Worm (Caenorhabditis elegans) whole organism, L1 larva: ENCODE results near the gene C29F7.2.

Experiments
- C16A3.4 ChIP-seq: fragments of 150-350 bp; optimal IDR thresholded peaks from 2 replicates; lab custom pipeline; 2014; ENCODE audit warnings: missing biosample characterization, missing genetic modification characterization
- ceh-8 ChIP-seq: fragments of 200-800 bp; sonication (Bioruptor generic); optimal IDR thresholded peaks from 2 replicates; lab custom pipeline; 2018; ENCODE audit warnings: mild to moderate bottlenecking, missing genetic modification characterization, moderate library complexity, missing compliant biosample characterization
- ceh-82 ChIP-seq, 3 experiments: fragments of 150-350 bp in 1 of 3; sonication (generic microtip) in 2 of 3; optimal IDR thresholded peaks; 2 replicates each; lab custom pipeline; 2014 to 2017; ENCODE audit warnings: missing biosample characterization in 3 of 3, missing genetic modification characterization in 3 of 3
- ceh-88 ChIP-seq: fragments of 200-800 bp; sonication (Bioruptor generic); IDR thresholded peaks from 2 replicates; pipeline ENCODE4 v1.3.6; 2022; ENCODE audit warnings: missing genetic modification characterization, missing compliant biosample characterization
- ceh-90 ChIP-seq: sonication (generic microtip); optimal IDR thresholded peaks from 2 replicates; lab custom pipeline; 2016; ENCODE audit warnings: missing genetic modification characterization, missing compliant biosample characterization
- dpl-1 ChIP-seq, 3 experiments: fragments of 150-350 bp in 2 of 3; sonication (generic microtip) in 1 of 3; optimal IDR thresholded peaks; 2 replicates each; lab custom pipeline; 2014 to 2017; ENCODE audit warnings: missing biosample characterization in 3 of 3, missing genetic modification characterization in 3 of 3, missing genetic modification reagents in 3 of 3
- dsc-1 ChIP-seq: sonication (generic microtip); optimal IDR thresholded peaks from 2 replicates; lab custom pipeline; 2016; ENCODE audit warnings: mild to moderate bottlenecking, missing genetic modification characterization, missing compliant biosample characterization
- efl-1 ChIP-seq, 4 experiments: fragments of 150-350 bp; optimal IDR thresholded peaks in 3 of 4; peaks in 1 of 4; 1 replicate in 1 of 4; 2 replicates in 3 of 4; lab custom pipeline; 2014; ENCODE audit warnings: missing biosample characterization in 2 of 4, missing genetic modification characterization in 2 of 4, missing genetic modification reagents in 2 of 4
- egl-13 ChIP-seq: sonication (generic microtip); optimal IDR thresholded peaks from 2 replicates; lab custom pipeline; 2016; ENCODE audit warnings: missing genotype, missing genetic modification reagents, missing genetic modification characterization, missing compliant biosample characterization
- elt-2 ChIP-seq: sonication (generic microtip); optimal IDR thresholded peaks from 2 replicates; lab custom pipeline; 2016; ENCODE audit warnings: missing genetic modification characterization, mild to moderate bottlenecking, inconsistent platforms, missing compliant biosample characterization, missing genetic modification reagents
- elt-3 ChIP-seq, 6 experiments: fragments of 150-350 bp in 1 of 6; sonication (generic microtip); optimal IDR thresholded peaks; 2 replicates each; lab custom pipeline; 2017 to 2018; ENCODE audit warnings: missing biosample characterization in 6 of 6, missing genetic modification characterization in 6 of 6, inconsistent platforms in 1 of 6
- ets-5 ChIP-seq: fragments of 200-800 bp; sonication (Bioruptor generic); IDR thresholded peaks from 2 replicates; pipeline ENCODE4 v1.3.6; 2022; ENCODE audit warnings: missing genetic modification characterization, missing compliant biosample characterization
- fkh-10 ChIP-seq: sonication (generic microtip); optimal IDR thresholded peaks from 2 replicates; lab custom pipeline; 2017; ENCODE audit warnings: missing biosample characterization, missing genetic modification reagents, missing genetic modification characterization
- fkh-8 ChIP-seq: sonication (generic microtip); optimal IDR thresholded peaks from 2 replicates; lab custom pipeline; 2016; ENCODE audit warnings: mild to moderate bottlenecking, missing genetic modification characterization, missing compliant biosample characterization
- fos-1 ChIP-seq: fragments of 150-350 bp; optimal IDR thresholded peaks from 2 replicates; lab custom pipeline; 2014; ENCODE audit warnings: missing biosample characterization, missing genetic modification characterization
- grh-1 ChIP-seq: fragments of 200-800 bp; sonication (Bioruptor generic); IDR thresholded peaks from 2 replicates; pipeline ENCODE4 v1.3.6; 2022; ENCODE audit warnings: missing genetic modification reagents, missing genetic modification characterization, missing compliant biosample characterization
- irx-1 ChIP-seq: sonication (generic microtip); optimal IDR thresholded peaks from 2 replicates; lab custom pipeline; 2016; ENCODE audit warnings: missing genetic modification characterization, missing compliant biosample characterization
- jun-1 ChIP-seq: fragments of 150-350 bp; optimal IDR thresholded peaks from 2 replicates; lab custom pipeline; 2014; ENCODE audit warnings: missing biosample characterization, missing genetic modification reagents, missing genetic modification characterization
- lin-13 ChIP-seq: fragments of 150-350 bp; optimal IDR thresholded peaks from 2 replicates; lab custom pipeline; 2014; ENCODE audit warnings: missing biosample characterization, missing genetic modification reagents, missing genetic modification characterization
- lin-14 ChIP-seq: fragments of 200-800 bp; sonication (Bioruptor generic); optimal IDR thresholded peaks from 2 replicates; lab custom pipeline; 2018; ENCODE audit warnings: mild to moderate bottlenecking, missing genetic modification characterization, moderate library complexity, missing compliant biosample characterization
- lin-15B ChIP-seq: fragments of 150-350 bp; sonication (generic microtip); optimal IDR thresholded peaks from 3 replicates; lab custom pipeline; 2014; ENCODE audit warnings: missing biosample characterization, missing genetic modification characterization
- lin-35 ChIP-seq, 2 experiments: fragments of 150-350 bp; optimal IDR thresholded peaks; 2 replicates each; lab custom pipeline; 2014; ENCODE audit warnings: missing biosample characterization in 2 of 2, missing genetic modification characterization in 2 of 2, missing genetic modification reagents in 2 of 2
- lir-3 ChIP-seq: sonication (generic microtip); optimal IDR thresholded peaks from 2 replicates; lab custom pipeline; 2016; ENCODE audit warnings: mild to moderate bottlenecking, missing genetic modification characterization, moderate library complexity, missing compliant biosample characterization; ENCODE audit not compliant: poor library complexity
- lsy-2 ChIP-seq, 2 experiments: fragments of 150-350 bp; optimal IDR thresholded peaks; 2 replicates each; lab custom pipeline; 2014; ENCODE audit warnings: missing biosample characterization in 2 of 2, missing genetic modification characterization in 2 of 2
- mdl-1 ChIP-seq, 2 experiments: fragments of 150-350 bp; optimal IDR thresholded peaks; 2 replicates each; lab custom pipeline; 2014 to 2017; ENCODE audit warnings: missing biosample characterization in 2 of 2, missing genetic modification characterization in 2 of 2, inconsistent platforms in 1 of 2
- mep-1 ChIP-seq: fragments of 150-350 bp; optimal IDR thresholded peaks from 2 replicates; lab custom pipeline; 2014; ENCODE audit warnings: missing biosample characterization, missing genetic modification characterization
- nhr-19 ChIP-seq: fragments of 200-800 bp; sonication (Bioruptor generic); conservative IDR thresholded peaks from 2 replicates; pipeline ENCODE4 v1.3.6; 2022; ENCODE audit warnings: missing genetic modification characterization, missing compliant biosample characterization
- nhr-20 ChIP-seq: sonication (generic microtip); optimal IDR thresholded peaks from 2 replicates; lab custom pipeline; 2016; ENCODE audit warnings: mild to moderate bottlenecking, missing genetic modification characterization, missing compliant biosample characterization
- nhr-237 ChIP-seq: fragments of 150-350 bp; optimal IDR thresholded peaks from 2 replicates; lab custom pipeline; 2014; ENCODE audit warnings: missing biosample characterization, missing genetic modification characterization
- nhr-47 ChIP-seq: sonication (generic microtip); optimal IDR thresholded peaks from 2 replicates; lab custom pipeline; 2016; ENCODE audit warnings: mild to moderate bottlenecking, missing genetic modification characterization, moderate library complexity, missing compliant biosample characterization
- nhr-71 ChIP-seq: sonication (generic microtip); optimal IDR thresholded peaks from 2 replicates; lab custom pipeline; 2016; ENCODE audit warnings: mild to moderate bottlenecking, missing genetic modification characterization, moderate library complexity, missing compliant biosample characterization
- nhr-77 ChIP-seq: fragments of 150-350 bp; optimal IDR thresholded peaks from 2 replicates; lab custom pipeline; 2014; ENCODE audit warnings: missing biosample characterization, missing genetic modification characterization
- nhr-85 ChIP-seq: sonication (generic microtip); peaks from one replicate; lab custom pipeline; 2016; ENCODE audit warnings: missing genetic modification characterization, inconsistent platforms, missing compliant biosample characterization
- nhr-90 ChIP-seq: sonication (generic microtip); optimal IDR thresholded peaks from 2 replicates; lab custom pipeline; 2016; ENCODE audit warnings: mild to moderate bottlenecking, missing genetic modification characterization, missing compliant biosample characterization; ENCODE audit not compliant: poor library complexity
- rnt-1 ChIP-seq: sonication (generic microtip); optimal IDR thresholded peaks from 2 replicates; lab custom pipeline; 2016; ENCODE audit warnings: mild to moderate bottlenecking, missing genetic modification characterization, moderate library complexity, missing compliant biosample characterization
- snpc-4 ChIP-seq: fragments of 150-350 bp; optimal IDR thresholded peaks from 2 replicates; lab custom pipeline; 2014; ENCODE audit warnings: missing biosample characterization, missing genetic modification characterization
- snu-23 ChIP-seq: sonication (generic microtip); optimal IDR thresholded peaks from 2 replicates; lab custom pipeline; 2016; ENCODE audit warnings: missing genetic modification characterization, missing compliant biosample characterization
- sox-4 ChIP-seq: sonication (generic microtip); optimal IDR thresholded peaks from 2 replicates; lab custom pipeline; 2016; ENCODE audit warnings: missing genetic modification characterization, missing compliant biosample characterization
- sup-37 ChIP-seq: fragments of 200-800 bp; sonication (Bioruptor generic); optimal IDR thresholded peaks from 2 replicates; lab custom pipeline; 2018; ENCODE audit warnings: mild to moderate bottlenecking, missing genetic modification characterization, missing compliant biosample characterization
- swsn-7 ChIP-seq: sonication (generic microtip); optimal IDR thresholded peaks from 2 replicates; lab custom pipeline; 2016; ENCODE audit warnings: missing genetic modification characterization, missing compliant biosample characterization
- tbx-2 ChIP-seq: sonication (generic microtip); optimal IDR thresholded peaks from 2 replicates; lab custom pipeline; 2016; ENCODE audit warnings: missing genetic modification characterization, missing compliant biosample characterization
- unc-130 ChIP-seq: fragments of 150-350 bp; optimal IDR thresholded peaks from 2 replicates; lab custom pipeline; 2017; ENCODE audit warnings: missing biosample characterization, missing genetic modification characterization, inconsistent platforms
- unc-86 ChIP-seq: sonication (generic microtip); optimal IDR thresholded peaks from 2 replicates; lab custom pipeline; 2016; ENCODE audit warnings: missing genetic modification characterization, missing compliant biosample characterization
- xbp-1 ChIP-seq: sonication (generic microtip); optimal IDR thresholded peaks from 2 replicates; lab custom pipeline; 2016; ENCODE audit warnings: missing genetic modification characterization, missing compliant biosample characterization
- ztf-11 ChIP-seq, 2 experiments: sonication (generic microtip); optimal IDR thresholded peaks; 2 replicates each; lab custom pipeline; 2016 to 2017; ENCODE audit warnings: missing genetic modification characterization in 2 of 2, missing biosample characterization in 1 of 2, missing compliant biosample characterization in 1 of 2

Gene C29F7.2

DNA sequence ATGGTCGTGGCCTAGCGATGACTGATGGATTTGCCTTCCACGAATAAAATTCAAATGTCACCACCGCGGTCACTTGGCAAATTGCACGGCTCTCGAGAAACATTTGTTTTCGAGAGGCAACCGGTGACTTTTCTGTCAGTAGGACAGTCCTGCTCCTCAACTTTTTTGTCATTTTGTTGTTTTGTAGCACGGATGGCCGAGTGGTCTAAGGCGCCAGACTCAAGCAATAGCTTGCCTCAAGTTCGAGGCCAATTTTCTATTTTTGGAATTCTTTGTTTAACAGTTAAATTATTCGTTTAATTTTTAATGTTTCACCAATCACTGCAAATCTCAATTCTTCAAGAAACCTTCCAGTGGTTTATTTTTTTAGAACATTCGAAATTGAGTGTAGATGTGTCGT, 28.4 kb downstream of the C29F7.2 start:
- no peak for TF ChIP-seq nhr-19 (GFP tag; lab: Robert Waterston, UW)
- no peak for TF ChIP-seq ceh-88 (GFP tag; lab: Robert Waterston, UW)
- no peak for TF ChIP-seq unc-130
- no peak for TF ChIP-seq ceh-90
- TF ChIP-seq nhr-237 (tag; lab: Kevin White, UChicago) = no peak
- TF ChIP-seq fkh-8 (tag; lab: Kevin White, UChicago) = no peak
- TF ChIP-seq mep-1 (tag; lab: Kevin White, UChicago) = no peak
- TF ChIP-seq, all 84 proteins: peak for 0

DNA sequence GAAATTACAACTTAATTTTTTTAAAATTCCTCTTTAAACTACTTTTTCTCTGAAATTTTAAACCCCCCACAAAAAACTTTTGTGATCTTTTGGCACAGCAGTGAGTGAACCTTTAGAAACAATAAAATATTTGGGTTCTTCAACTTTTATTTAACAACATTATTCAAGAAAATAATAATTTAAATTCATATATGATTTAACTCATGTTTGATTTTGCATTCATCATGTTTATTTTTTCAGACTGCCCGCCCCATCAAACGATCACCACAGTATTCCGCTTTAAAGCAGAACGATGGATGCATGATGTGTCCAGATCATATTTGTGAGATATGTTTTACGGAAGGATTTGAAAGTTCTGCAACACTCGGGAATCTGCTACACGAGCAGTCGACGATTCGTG, 30.5 kb downstream of the C29F7.2 start, which contains the start of gene set-8:
Gene set-8, plus strand, starts transcription at position 301 of the 400 bp plus-strand sequence.
- TF ChIP-seq ztf-11 (tag; optimal IDR thresholded peaks at IDR 0.05; lab: Kevin White, UChicago) (no peak), C16A3.4 (no peak), elt-3 (tag; optimal IDR thresholded peaks at IDR 0.05; lab: Kevin White, UChicago) (no peak), nhr-85 (tag; lab: Kevin White, UChicago) (no peak), ets-5 (GFP tag; lab: Robert Waterston, UW) (no peak), mdl-1 (tag; optimal IDR thresholded peaks at IDR 0.05; lab: Kevin White, UChicago) (no peak)

DNA sequence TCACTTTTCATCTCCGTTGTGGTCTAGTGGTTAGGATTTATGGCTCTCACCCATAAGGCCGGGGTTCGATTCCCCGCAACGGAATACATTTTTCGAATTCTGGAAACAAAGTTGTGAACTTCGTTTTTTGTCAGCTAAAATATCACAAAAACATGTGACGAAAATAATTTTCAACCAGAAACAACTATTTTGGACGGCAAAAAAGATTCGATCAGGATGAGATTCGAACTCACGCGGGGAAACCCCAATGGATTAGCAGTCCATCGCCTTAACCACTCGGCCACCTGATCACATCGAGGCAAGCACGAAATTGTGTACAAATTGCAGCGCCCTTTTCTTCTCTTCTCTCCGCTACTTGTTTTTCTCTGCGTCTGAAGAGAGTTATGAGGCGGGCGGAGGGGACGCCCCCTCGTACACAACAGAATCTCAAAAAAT, 32.8 kb downstream of the C29F7.2 start:
- peak in 1 of 2 experiments; percentile 39 for TF ChIP-seq ztf-11 (tag; optimal IDR thresholded peaks at IDR 0.05; lab: Kevin White, UChicago)
- TF ChIP-seq ceh-88 (GFP tag; lab: Robert Waterston, UW) = peak; percentile 31; the same call in 1 of the 2 replicates
- peak; percentile 23 for TF ChIP-seq sup-37 (GFP tag; lab: Kevin White, UChicago)
- peak; percentile 13 for TF ChIP-seq snpc-4
- TF ChIP-seq fkh-10 (GFP tag; lab: Kevin White, UChicago) = peak; percentile 11
- peak; percentile 75 for TF ChIP-seq nhr-90 (tag; lab: Kevin White, UChicago)
- TF ChIP-seq swsn-7 (tag; lab: Kevin White, UChicago) = peak; percentile 60
- peak; percentile 48 for TF ChIP-seq unc-130
- TF ChIP-seq lin-13 (GFP tag; lab: Kevin White, UChicago) = peak; percentile 38
- TF ChIP-seq lsy-2 (tag; optimal IDR thresholded peaks at IDR 0.05; lab: Kevin White, UChicago) = peak; percentile 26 to 42
- peak; percentile 34 for TF ChIP-seq nhr-77 (tag; lab: Kevin White, UChicago)
- TF ChIP-seq dpl-1 (GFP tag; optimal IDR thresholded peaks at IDR 0.05; lab: Kevin White, UChicago) = peak in 1 of 3 experiments; percentile 10
- peak; percentile 47 for TF ChIP-seq xbp-1
- peak; percentile 7 for TF ChIP-seq lin-15B (tag; lab: Kevin White, UChicago)
- TF ChIP-seq fkh-8 (tag; lab: Kevin White, UChicago) = peak; percentile 56
- peak; percentile 79 for TF ChIP-seq nhr-85 (tag; lab: Kevin White, UChicago)
- TF ChIP-seq nhr-71 = peak; percentile 75
- TF ChIP-seq tbx-2 (tag; lab: Kevin White, UChicago) = peak; percentile 54
- TF ChIP-seq jun-1 (tag; lab: Kevin White, UChicago) = peak; percentile 55
- peak; percentile 68 for TF ChIP-seq rnt-1 (tag; lab: Kevin White, UChicago)
- TF ChIP-seq nhr-20 (tag; lab: Kevin White, UChicago) = peak; percentile 60
- peak; percentile 34 for TF ChIP-seq C16A3.4
- TF ChIP-seq fos-1 (tag; lab: Kevin White, UChicago) = peak; percentile 50
- TF ChIP-seq sox-4 = peak; percentile 69
- TF ChIP-seq ceh-82 (tag; optimal IDR thresholded peaks at IDR 0.05; lab: Kevin White, UChicago) = peak; percentile 43 to 44 (median 44)
- peak; percentile 28 to 67 for TF ChIP-seq lin-35 (GFP tag; optimal IDR thresholded peaks at IDR 0.05; lab: Kevin White, UChicago)
- TF ChIP-seq ceh-8 (GFP tag; lab: Kevin White, UChicago) = peak; percentile 48
- peak; percentile 46 for TF ChIP-seq irx-1 (tag; lab: Kevin White, UChicago)
- TF ChIP-seq snu-23 (GFP tag; lab: Kevin White, UChicago) = peak; percentile 83
- TF ChIP-seq nhr-19 (GFP tag; lab: Robert Waterston, UW) = peak; percentile 70
- peak; percentile 51 for TF ChIP-seq egl-13 (tag; lab: Kevin White, UChicago)
- TF ChIP-seq mep-1 (tag; lab: Kevin White, UChicago) = peak; percentile 57
- peak; percentile 56 for TF ChIP-seq grh-1 (GFP tag; lab: Robert Waterston, UW)
- peak; percentile 18 to 24 for TF ChIP-seq efl-1 (optimal IDR thresholded peaks at IDR 0.05; lab: Kevin White, UChicago)
- peak in 1 of 2 experiments; percentile 87 for TF ChIP-seq efl-1 (GFP tag; optimal IDR thresholded peaks at IDR 0.05 in 1 of 2; lab: Kevin White, UChicago)
- TF ChIP-seq elt-3 (tag; optimal IDR thresholded peaks at IDR 0.05; lab: Kevin White, UChicago) = peak in 3 of 6 experiments; percentile 18 to 35 (median 31)
- peak; percentile 32 for TF ChIP-seq elt-2 (tag; lab: Kevin White, UChicago)
- peak; percentile 80 for TF ChIP-seq nhr-47 (tag; lab: Kevin White, UChicago)
- TF ChIP-seq unc-86 (tag; lab: Kevin White, UChicago) = peak; percentile 38
- peak; percentile 72 for TF ChIP-seq lin-14 (GFP tag; lab: Kevin White, UChicago)
- peak; percentile 39 for TF ChIP-seq lir-3 (tag; lab: Kevin White, UChicago)
- peak; percentile 84 for TF ChIP-seq dsc-1 (tag; lab: Kevin White, UChicago)
- peak in 1 of 2 experiments; percentile 56 for TF ChIP-seq mdl-1 (tag; optimal IDR thresholded peaks at IDR 0.05; lab: Kevin White, UChicago)
